Fruit fly (Drosophila melanogaster): ENCODE measurements around the gene CG14965.

CG14965 gene

dm6 chr3L:3240597-3241367 lies 48.5 kb upstream of the CG14965 start (continued):
- TF ChIP-seq CG6854 (GFP tag; optimal IDR thresholded peaks at IDR 0.05), result peak; percentile 96
- peak; percentile 88 for TF ChIP-seq Hr39 (GFP tag; optimal IDR thresholded peaks at IDR 0.05)
- peak; percentile 92 for TF ChIP-seq CG11762 (GFP tag; optimal IDR thresholded peaks at IDR 0.05; ENCODE audit: insufficient read depth)
- peak; percentile 98 for TF ChIP-seq CG6808 (GFP tag; optimal IDR thresholded peaks at IDR 0.05)
- TF ChIP-seq achi (GFP tag; optimal IDR thresholded peaks at IDR 0.05), result peak; percentile 96
- TF ChIP-seq CG10669 (GFP tag; optimal IDR thresholded peaks at IDR 0.05), result peak; percentile 98
- peak; percentile 86 for TF ChIP-seq lz (GFP tag; optimal IDR thresholded peaks at IDR 0.05)
- TF ChIP-seq pdm3 (GFP tag; optimal IDR thresholded peaks at IDR 0.05), result peak; percentile 88
- TF ChIP-seq CG3919 (GFP tag; optimal IDR thresholded peaks at IDR 0.05), result peak; percentile 95
- TF ChIP-seq CG4318 (GFP tag; optimal IDR thresholded peaks at IDR 0.05), result peak; percentile 85
- TF ChIP-seq Met (GFP tag; optimal IDR thresholded peaks at IDR 0.05), result peak; percentile 89
- peak; percentile 99 for TF ChIP-seq Ets96B (tag; optimal IDR thresholded peaks at IDR 0.05)
- TF ChIP-seq eg (GFP tag; IDR thresholded peaks at IDR 0.05), result peak; percentile 76
- TF ChIP-seq CG8119 (GFP tag; IDR thresholded peaks at IDR 0.05), result peak; percentile 92
- TF ChIP-seq Eip78C (GFP tag), result peak; percentile 97
- TF ChIP-seq svp (GFP tag), result peak; percentile 98

- TF ChIP-seq Gug (GFP tag; IDR thresholded peaks at IDR 0.05) (no peak), Sox102F (GFP tag; optimal IDR thresholded peaks at IDR 0.05) (peak; percentile 78), Lpt (GFP tag; optimal IDR thresholded peaks at IDR 0.05) (peak; percentile 31), OdsH (GFP tag; optimal IDR thresholded peaks at IDR 0.05) (peak; percentile 69), Eip78C (GFP tag) (peak; percentile 94), Blimp-1 (GFP tag; optimal IDR thresholded peaks at IDR 0.05) (no peak), net (GFP tag; optimal IDR thresholded peaks at IDR 0.05) (peak; percentile 69), Sox15 (GFP tag; optimal IDR thresholded peaks at IDR 0.05) (peak; percentile 56), CG6854 (GFP tag; optimal IDR thresholded peaks at IDR 0.05) (no peak), topi (GFP tag; optimal IDR thresholded peaks at IDR 0.05) (no peak), svp (GFP tag) (peak; percentile 93), CG9139 (GFP tag; optimal IDR thresholded peaks at IDR 0.05) (no peak), fd59A (GFP tag; optimal IDR thresholded peaks at IDR 0.05) (peak; percentile 71), CG16779 (tag; optimal IDR thresholded peaks at IDR 0.05) (peak; percentile 22), fkh (GFP tag; optimal IDR thresholded peaks at IDR 0.05) (peak; percentile 64), eg (GFP tag; IDR thresholded peaks at IDR 0.05) (0 out of 3 replicates have a peak, but pooled peaks have one; percentile 21), Hr39 (GFP tag; optimal IDR thresholded peaks at IDR 0.05) (peak; percentile 76), CG11294 (GFP tag; IDR thresholded peaks at IDR 0.05) (no peak), CG3032 (tag; optimal IDR thresholded peaks at IDR 0.05) (no peak), CG10669 (GFP tag; optimal IDR thresholded peaks at IDR 0.05) (no peak), CG11902 (GFP tag; optimal IDR thresholded peaks at IDR 0.05) (no peak), Eip75B (GFP tag; optimal IDR thresholded peaks at IDR 0.05) (peak; percentile 61), CG8319 (GFP tag; optimal IDR thresholded peaks at IDR 0.05) (no peak), CG8119 (GFP tag; IDR thresholded peaks at IDR 0.05) (peak; percentile 33; the same call in 2 of the 3 replicates), vri (GFP tag; optimal IDR thresholded peaks at IDR 0.05) (peak; percentile 59), CG15336 (GFP tag; IDR thresholded peaks at IDR 0.05) (peak; percentile 55), CG31627 (GFP tag; optimal IDR thresholded peaks at IDR 0.05) (peak; percentile 73), CG4318 (GFP tag; optimal IDR thresholded peaks at IDR 0.05) (no peak), CG6276 (GFP tag; optimal IDR thresholded peaks at IDR 0.05) (no peak), spab (GFP tag; optimal IDR thresholded peaks at IDR 0.05) (no peak), esn (GFP tag; optimal IDR thresholded peaks at IDR 0.05) (peak; percentile 51), CG6792 (GFP tag; optimal IDR thresholded peaks at IDR 0.05) (peak; percentile 59), Smox (GFP tag; optimal IDR thresholded peaks at IDR 0.05) (peak; percentile 71), Eip93F (GFP tag; optimal IDR thresholded peaks at IDR 0.05) (peak; percentile 69), pdm3 (GFP tag; optimal IDR thresholded peaks at IDR 0.05) (peak; percentile 75), Sox14 (GFP tag; optimal IDR thresholded peaks at IDR 0.05) (peak; percentile 74), Met (GFP tag; optimal IDR thresholded peaks at IDR 0.05) (peak; percentile 62), Ets21C (GFP tag; optimal IDR thresholded peaks at IDR 0.05) (peak; percentile 32), CG11762 (GFP tag; optimal IDR thresholded peaks at IDR 0.05; ENCODE audit: insufficient read depth) (no peak), CG3919 (GFP tag; optimal IDR thresholded peaks at IDR 0.05) (no peak), cyc (GFP tag; optimal IDR thresholded peaks at IDR 0.05) (no peak), lz (GFP tag; optimal IDR thresholded peaks at IDR 0.05) (peak; percentile 52)
Measured at dm6 chr3L:3239785-3240596, 47.7 kb upstream of the CG14965 start.

Data from whole organism, prepupa.